Fruit fly (Drosophila melanogaster) whole organism, embryonic: Measurements from ENCODE around the gene FoxL1.
A peak's percentile ranks its signal among the peaks of the same experiment; 100 is the strongest.

Experiments used
- Ada2b ChIP-seq: fragments of 200-800 bp; sonication (Bioruptor generic); IDR thresholded peaks from 2 replicates; pipeline ENCODE4 v1.3.6; 2022; ENCODE audit warnings: missing biosample characterization, missing genetic modification characterization
- Aef1 ChIP-seq: fragments of 200-800 bp; sonication (Bioruptor generic); IDR thresholded peaks from 3 replicates; pipeline ENCODE4 v1.3.6; 2022; ENCODE audit warnings: missing biosample characterization, missing genetic modification characterization
- CG10274 ChIP-seq: fragments of 200-800 bp; sonication (Bioruptor generic); optimal IDR thresholded peaks from 3 replicates; lab custom pipeline; 2017; ENCODE audit warnings: missing biosample characterization, mild to moderate bottlenecking, missing genetic modification characterization
- CG11093 ChIP-seq: fragments of 200-800 bp; sonication (Bioruptor generic); IDR thresholded peaks from 3 replicates; pipeline ENCODE4 v1.3.6; 2022; ENCODE audit warnings: missing biosample characterization, missing genetic modification characterization
- CG11504 ChIP-seq: fragments of 200-800 bp; sonication (Bioruptor generic); optimal IDR thresholded peaks from 3 replicates; lab custom pipeline; 2019; ENCODE audit warnings: missing biosample characterization, mild to moderate bottlenecking, missing genetic modification characterization, moderate library complexity
- CG12391 ChIP-seq: fragments of 200-800 bp; sonication (Bioruptor generic); optimal IDR thresholded peaks from 3 replicates; lab custom pipeline; 2018; ENCODE audit warnings: missing biosample characterization, mild to moderate bottlenecking, missing genetic modification characterization, moderate library complexity
- CG12769 ChIP-seq: fragments of 200-800 bp; sonication (Bioruptor generic); optimal IDR thresholded peaks from 2 replicates; lab custom pipeline; 2019; ENCODE audit warnings: missing biosample characterization, mild to moderate bottlenecking, missing genetic modification characterization, moderate library complexity
- CG17361 ChIP-seq: fragments of 200-800 bp; sonication (Bioruptor generic); IDR thresholded peaks from 3 replicates; pipeline ENCODE4 v1.3.6; 2022; ENCODE audit warnings: missing biosample characterization, missing genetic modification characterization
- CG2678 ChIP-seq: fragments of 200-800 bp; sonication (Bioruptor generic); optimal IDR thresholded peaks from 3 replicates; lab custom pipeline; 2019; ENCODE audit warnings: missing biosample characterization, mild to moderate bottlenecking, missing genetic modification characterization, moderate library complexity
- CG2712 ChIP-seq: fragments of 200-800 bp; optimal IDR thresholded peaks from 3 replicates; lab custom pipeline; 2019; ENCODE audit warnings: missing biosample characterization, mild to moderate bottlenecking, missing genetic modification characterization, moderate library complexity
- CG30403 ChIP-seq: fragments of 200-800 bp; sonication (Bioruptor generic); optimal IDR thresholded peaks from 3 replicates; lab custom pipeline; 2016; ENCODE audit warnings: missing biosample characterization, missing genetic modification characterization
- CG31388 ChIP-seq: fragments of 200-800 bp; sonication (Bioruptor generic); optimal IDR thresholded peaks from 2 replicates; lab custom pipeline; 2016; ENCODE audit warnings: missing biosample characterization, missing genetic modification characterization
- CG3726 ChIP-seq: fragments of 200-800 bp; sonication (Bioruptor generic); IDR thresholded peaks from 3 replicates; pipeline ENCODE4, ENCODE4 v1.3.6; 2022; ENCODE audit warnings: missing biosample characterization, missing genetic modification characterization
- CG3847 ChIP-seq: fragments of 200-800 bp; sonication (Bioruptor generic); IDR thresholded peaks from 2 replicates; pipeline ENCODE4 v1.3.6; 2022; ENCODE audit warnings: missing biosample characterization, missing genetic modification characterization
- CG4424 ChIP-seq: fragments of 200-800 bp; sonication (Bioruptor generic); optimal IDR thresholded peaks from 3 replicates; lab custom pipeline; 2016; ENCODE audit warnings: missing biosample characterization, missing genetic modification characterization
- CG4854 ChIP-seq: fragments of 200-800 bp; sonication (Bioruptor generic); optimal IDR thresholded peaks from 2 replicates; lab custom pipeline; 2016; ENCODE audit warnings: missing biosample characterization, missing genetic modification characterization, inconsistent platforms
- CG6683 ChIP-seq: fragments of 200-800 bp; sonication (Bioruptor generic); optimal IDR thresholded peaks from 2 replicates; lab custom pipeline; 2017; ENCODE audit warnings: missing biosample characterization, mild to moderate bottlenecking, missing genetic modification characterization, missing genetic modification reagents
- CG7839 ChIP-seq: fragments of 200-800 bp; sonication (Bioruptor generic); optimal IDR thresholded peaks from 3 replicates; lab custom pipeline; 2018; ENCODE audit warnings: missing biosample characterization, mild to moderate bottlenecking, missing genetic modification characterization, moderate library complexity
- CG7987 ChIP-seq: fragments of 200-800 bp; sonication (Bioruptor generic); optimal IDR thresholded peaks from 2 replicates; lab custom pipeline; 2018; ENCODE audit warnings: missing biosample characterization, mild to moderate bottlenecking, missing genetic modification characterization, moderate library complexity
- CG8281 ChIP-seq: fragments of 200-800 bp; sonication (Bioruptor generic); optimal IDR thresholded peaks from 2 replicates; lab custom pipeline; 2018; ENCODE audit warnings: missing biosample characterization, mild to moderate bottlenecking, missing genetic modification characterization, moderate library complexity
- CG8924 ChIP-seq: fragments of 200-800 bp; optimal IDR thresholded peaks from 3 replicates; lab custom pipeline; 2019; ENCODE audit warnings: missing biosample characterization, mild to moderate bottlenecking, missing genetic modification characterization, moderate library complexity
- CG9817 ChIP-seq: fragments of 200-800 bp; sonication (Bioruptor generic); optimal IDR thresholded peaks from 2 replicates; lab custom pipeline; 2018; ENCODE audit warnings: missing biosample characterization, mild to moderate bottlenecking, missing genetic modification characterization, moderate library complexity
- D19A ChIP-seq: fragments of 200-800 bp; optimal IDR thresholded peaks from 3 replicates; lab custom pipeline; 2019; ENCODE audit warnings: missing biosample characterization, mild to moderate bottlenecking, missing genetic modification characterization, moderate library complexity
- Dref ChIP-seq: fragments of 200-800 bp; sonication (Bioruptor generic); IDR thresholded peaks from 2 replicates; pipeline ENCODE4 v1.3.6; 2022; ENCODE audit warnings: missing biosample characterization, missing genetic modification characterization
- E2f1 ChIP-seq: fragments of 200-800 bp; sonication (Bioruptor generic); IDR thresholded peaks from 2 replicates; pipeline ENCODE4 v1.3.6; 2022; ENCODE audit warnings: missing biosample characterization, missing genetic modification characterization
- ERR ChIP-seq: fragments of 200-800 bp; sonication (Bioruptor generic); optimal IDR thresholded peaks from 2 replicates; lab custom pipeline; 2016; ENCODE audit warnings: missing biosample characterization, missing genetic modification characterization
- Gsc ChIP-seq: fragments of 200-800 bp; sonication (Bioruptor generic); IDR thresholded peaks from 2 replicates; pipeline ENCODE4 v1.3.6; 2022; ENCODE audit warnings: missing biosample characterization, missing genetic modification characterization
- H2.0 ChIP-seq: fragments of 200-800 bp; sonication (Bioruptor generic); IDR thresholded peaks from 2 replicates; pipeline ENCODE4 v1.3.6; 2022; ENCODE audit warnings: missing biosample characterization, missing genetic modification characterization
- Hand ChIP-seq: fragments of 200-800 bp; sonication (Bioruptor generic); optimal IDR thresholded peaks from 2 replicates; lab custom pipeline; 2017; ENCODE audit warnings: mild to moderate bottlenecking, missing biosample characterization, missing genetic modification reagents, missing genetic modification characterization
- Hr51 ChIP-seq, 2 experiments: fragments of 200-800 bp; sonication (Bioruptor generic); optimal IDR thresholded peaks; 2 replicates in 1 of 2; 3 replicates in 1 of 2; lab custom pipeline; 2016 to 2018; ENCODE audit warnings: missing biosample characterization in 2 of 2, missing genetic modification characterization in 2 of 2, mild to moderate bottlenecking in 1 of 2, moderate library complexity in 1 of 2
- Max ChIP-seq: fragments of 200-800 bp; sonication (Bioruptor generic); optimal IDR thresholded peaks from 2 replicates; lab custom pipeline; 2016; ENCODE audit warnings: missing biosample characterization, mild to moderate bottlenecking, missing genetic modification characterization
- Med ChIP-seq: fragments of 200-800 bp; sonication (Bioruptor generic); peaks from one replicate; lab custom pipeline; 2016; ENCODE audit warnings: missing biosample characterization, missing genetic modification characterization, mild to moderate bottlenecking, inconsistent platforms, moderate library complexity
- NC2α ChIP-seq: fragments of 200-800 bp; sonication (Bioruptor generic); optimal IDR thresholded peaks from 2 replicates; lab custom pipeline; 2016; ENCODE audit warnings: missing biosample characterization, missing genetic modification characterization
- NK7.1 ChIP-seq: fragments of 200-800 bp; sonication (Bioruptor generic); optimal IDR thresholded peaks from 3 replicates; lab custom pipeline; 2016; ENCODE audit warnings: missing biosample characterization, missing genetic modification characterization
- Nf-YB ChIP-seq: fragments of 200-800 bp; sonication (Bioruptor generic); optimal IDR thresholded peaks from 3 replicates; lab custom pipeline; 2019; ENCODE audit warnings: missing biosample characterization, mild to moderate bottlenecking, missing genetic modification characterization, moderate library complexity
- Nf-YC ChIP-seq: fragments of 200-800 bp; optimal IDR thresholded peaks from 3 replicates; lab custom pipeline; 2019; ENCODE audit warnings: missing biosample characterization, mild to moderate bottlenecking, missing genetic modification characterization, moderate library complexity
- Sox100B ChIP-seq: fragments of 200-800 bp; sonication (Bioruptor generic); optimal IDR thresholded peaks from 3 replicates; lab custom pipeline; 2018; ENCODE audit warnings: missing biosample characterization, mild to moderate bottlenecking, missing genetic modification characterization
- Usf ChIP-seq: fragments of 200-800 bp; sonication (Bioruptor generic); optimal IDR thresholded peaks from 2 replicates; lab custom pipeline; 2017; ENCODE audit warnings: missing genotype, missing biosample characterization, missing genetic modification characterization
- chinmo ChIP-seq: fragments of 200-800 bp; sonication (Bioruptor generic); IDR thresholded peaks from 4 replicates; pipeline ENCODE4 v1.3.6; 2022; ENCODE audit warnings: missing biosample characterization, missing genetic modification characterization; ENCODE audit not compliant: partially characterized antibody
- dmrt11E ChIP-seq: fragments of 200-800 bp; sonication (Bioruptor generic); optimal IDR thresholded peaks from 3 replicates; lab custom pipeline; 2018; ENCODE audit warnings: missing biosample characterization, mild to moderate bottlenecking, missing genetic modification characterization, moderate library complexity
- eyg ChIP-seq: fragments of 200-800 bp; sonication (Bioruptor generic); optimal IDR thresholded peaks from 3 replicates; lab custom pipeline; 2016; ENCODE audit warnings: missing biosample characterization, missing genetic modification characterization
- gsb ChIP-seq: fragments of 200-800 bp; sonication (Bioruptor generic); IDR thresholded peaks from 2 replicates; pipeline ENCODE4 v1.3.6; 2022; ENCODE audit warnings: missing biosample characterization, missing genetic modification characterization
- lola ChIP-seq, 3 experiments: fragments of >200 bp in 2 of 3; fragments of 200-800 bp in 1 of 3; sonication (Bioruptor generic) in 1 of 3; optimal IDR thresholded peaks; 2 replicates each; lab custom pipeline; 2017 to 2019; ENCODE audit warnings: missing biosample characterization in 3 of 3, missing genetic modification characterization in 3 of 3, mild to moderate bottlenecking in 1 of 3, moderate library complexity in 1 of 3
- nerfin-2 ChIP-seq: fragments of 200-800 bp; sonication (Bioruptor generic); IDR thresholded peaks from 2 replicates; pipeline ENCODE4 v1.3.6; 2022; ENCODE audit warnings: missing biosample characterization, missing genetic modification characterization; ENCODE audit not compliant: partially characterized antibody
- nmo ChIP-seq: fragments of 200-800 bp; sonication (Bioruptor generic); optimal IDR thresholded peaks from 2 replicates; lab custom pipeline; 2018; ENCODE audit warnings: missing biosample characterization, mild to moderate bottlenecking, missing genetic modification characterization, moderate library complexity
- nom ChIP-seq: fragments of 200-800 bp; sonication (Bioruptor generic); optimal IDR thresholded peaks from 2 replicates; lab custom pipeline; 2017; ENCODE audit warnings: missing biosample characterization, missing genetic modification characterization, mild to moderate bottlenecking, moderate library complexity, missing genetic modification reagents
- psq ChIP-seq: fragments of 200-800 bp; sonication (Bioruptor generic); optimal IDR thresholded peaks from 2 replicates; lab custom pipeline; 2017; ENCODE audit warnings: missing biosample characterization, missing genetic modification characterization
- ranshi ChIP-seq: fragments of 200-800 bp; sonication (Bioruptor generic); IDR thresholded peaks from 2 replicates; pipeline ENCODE4 v1.3.6; 2022; ENCODE audit warnings: missing biosample characterization, missing genetic modification characterization
- sens-2 ChIP-seq: fragments of 200-800 bp; sonication (Bioruptor generic); IDR thresholded peaks from 2 replicates; pipeline ENCODE4 v1.3.6; 2022; ENCODE audit warnings: missing biosample characterization, missing genetic modification characterization
- sr ChIP-seq: fragments of 200-800 bp; sonication (Bioruptor generic); IDR thresholded peaks from 3 replicates; pipeline ENCODE4 v1.3.6; 2022; ENCODE audit warnings: missing biosample characterization, missing genetic modification characterization

The FoxL1 gene

dm6 chr3L:4018228-4018928, at the start of gene FoxL1:
Gene FoxL1 (plus strand): TSS chr3L:4018878.
- TF ChIP-seq eyg (GFP tag; lab: Kevin White, UChicago), result no peak
- peak in 1 of 3 experiments; percentile 21 for TF ChIP-seq lola (GFP tag; optimal IDR thresholded peaks at IDR 0.05; lab: Kevin White, UChicago)
- TF ChIP-seq Sox100B (GFP tag; lab: Kevin White, UChicago), result peak; percentile 10
- TF ChIP-seq CG8281, result no peak
- TF ChIP-seq CG2678 (tag; lab: Kevin White, UChicago), result peak; percentile 30
- TF ChIP-seq CG30403 (GFP tag; lab: Kevin White, UChicago), result no peak
- peak; percentile 10 for TF ChIP-seq dmrt11E (tag; lab: Kevin White, UChicago)
- no peak for TF ChIP-seq Dref (GFP tag; lab: Robert Waterston, UW)
- peak; percentile 2 for TF ChIP-seq CG7839
- TF ChIP-seq Hand (GFP tag; lab: Kevin White, UChicago), result no peak
- TF ChIP-seq Nf-YB, result peak; percentile 92
- no peak for TF ChIP-seq CG3847
- no peak for TF ChIP-seq sens-2 (GFP tag; lab: Robert Waterston, UW)
- peak; percentile 25 for TF ChIP-seq CG8924 (tag; lab: Kevin White, UChicago)
- no peak for TF ChIP-seq Gsc (GFP tag; lab: Robert Waterston, UW)
- TF ChIP-seq Max (GFP tag; lab: Kevin White, UChicago), result no peak
- no peak for TF ChIP-seq CG10274
- TF ChIP-seq CG11093, result no peak
- peak in 1 of 2 experiments; percentile 40 for TF ChIP-seq Hr51 (GFP tag; optimal IDR thresholded peaks at IDR 0.05; lab: Kevin White, UChicago)
- peak; percentile 54 for TF ChIP-seq CG2712 (tag; lab: Kevin White, UChicago)
- no peak for TF ChIP-seq gsb (GFP tag; lab: Robert Waterston, UW)
- TF ChIP-seq Nf-YC (tag; lab: Kevin White, UChicago), result peak; percentile 92
- peak; percentile 32 for TF ChIP-seq nmo
- no peak for TF ChIP-seq Aef1 (GFP tag; lab: Robert Waterston, UW)
- no peak for TF ChIP-seq E2f1 (GFP tag; lab: Robert Waterston, UW)
- TF ChIP-seq nerfin-2, result no peak
- no peak for TF ChIP-seq CG6683 (GFP tag; lab: Kevin White, UChicago)
- peak; percentile 91 for TF ChIP-seq D19A (tag; lab: Kevin White, UChicago)
- TF ChIP-seq CG4424 (GFP tag; lab: Kevin White, UChicago), result no peak
- TF ChIP-seq CG3726 (GFP tag; lab: Robert Waterston, UW), result no peak
- peak; percentile 33 for TF ChIP-seq CG11504 (tag; lab: Kevin White, UChicago)
- TF ChIP-seq CG31388, result no peak
- no peak for TF ChIP-seq sr (GFP tag; lab: Robert Waterston, UW)
- TF ChIP-seq NK7.1 (GFP tag; lab: Kevin White, UChicago), result no peak
- TF ChIP-seq H2.0 (GFP tag; lab: Robert Waterston, UW), result no peak
- TF ChIP-seq chinmo, result no peak
- no peak for TF ChIP-seq psq (GFP tag; lab: Kevin White, UChicago)
- TF ChIP-seq Usf (GFP tag; lab: Kevin White, UChicago), result no peak
- no peak for TF ChIP-seq ranshi (GFP tag; lab: Robert Waterston, UW)
- no peak for TF ChIP-seq CG4854
- no peak for TF ChIP-seq Ada2b (GFP tag; lab: Robert Waterston, UW)
- TF ChIP-seq CG12769 (tag; lab: Kevin White, UChicago), result no peak
- TF ChIP-seq CG7987 (GFP tag; lab: Kevin White, UChicago), result no peak
- no peak for TF ChIP-seq NC2α
- TF ChIP-seq nom (GFP tag; lab: Kevin White, UChicago), result no peak
- no peak for TF ChIP-seq Med
- TF ChIP-seq CG12391, result peak; percentile 21
- no peak for TF ChIP-seq CG9817 (tag; lab: Kevin White, UChicago)
- TF ChIP-seq CG17361 (GFP tag; lab: Robert Waterston, UW), result peak; percentile 40; the same call in 2 of the 3 replicates
- no peak for TF ChIP-seq ERR (GFP tag; lab: Kevin White, UChicago)
